Worm (Caenorhabditis elegans): ENCODE data around the gene nas-27.

DNA sequence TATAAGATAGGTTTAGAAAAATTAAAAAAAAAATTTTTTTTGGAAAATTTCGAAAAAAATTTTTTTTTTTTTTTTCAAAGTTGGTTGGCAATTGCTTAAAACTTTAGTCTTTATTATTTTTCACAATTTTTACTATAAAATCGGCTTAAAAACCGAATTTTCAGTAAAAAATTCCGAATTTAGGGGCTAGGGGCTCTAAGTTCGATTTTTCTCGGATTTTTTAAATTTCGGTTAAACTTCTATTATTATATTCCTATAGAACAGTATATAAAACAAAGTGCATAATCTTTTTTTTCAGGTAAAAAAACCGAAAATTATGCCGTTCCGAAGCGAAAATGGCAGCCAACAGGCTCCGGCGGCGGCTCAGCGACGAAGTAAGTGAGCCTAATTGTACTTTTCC lies 42.6 kb downstream of the nas-27 start, which contains the start of gene pod-2:
- TF ChIP-seq ama-1 (optimal IDR thresholded peaks at IDR 0.05) (no peak), aly-1 (tag; optimal IDR thresholded peaks at IDR 0.05) (no peak), tbx-37 (GFP tag; conservative IDR thresholded peaks at IDR 0.05) (no peak), flt-1 (GFP tag; IDR thresholded peaks at IDR 0.05) (no peak), ceh-13 (GFP tag; optimal IDR thresholded peaks at IDR 0.05) (no peak), hmg-4 (GFP tag; optimal IDR thresholded peaks at IDR 0.05) (no peak), scrt-1 (GFP tag; IDR thresholded peaks at IDR 0.05) (no peak), tbx-11 (GFP tag; IDR thresholded peaks at IDR 0.05) (no peak), B0310.2 (tag; optimal IDR thresholded peaks at IDR 0.05) (no peak), tra-4 (tag; optimal IDR thresholded peaks at IDR 0.05) (no peak), ets-7 (tag; optimal IDR thresholded peaks at IDR 0.05) (no peak), pes-1 (GFP tag; IDR thresholded peaks at IDR 0.05) (no peak)
